Worm (Caenorhabditis elegans) whole organism, L4 larva: Measurements from ENCODE around the gene nas-9.

ENCODE experiments used
- ama-1 ChIP-seq: fragments of 150-350 bp; optimal IDR thresholded peaks from 2 replicates; lab custom pipeline; 2014; ENCODE audit warnings: inconsistent platforms, mixed read lengths
- ces-1 ChIP-seq: fragments of 150-350 bp; sonication (generic microtip); optimal IDR thresholded peaks from 4 replicates; lab custom pipeline; 2014; ENCODE audit warnings: missing biosample characterization, missing genetic modification reagents, missing genetic modification characterization
- egl-27 ChIP-seq: sonication (generic microtip); optimal IDR thresholded peaks from 3 replicates; lab custom pipeline; 2017; ENCODE audit warnings: missing biosample characterization, missing genetic modification reagents, missing genetic modification characterization
- hlh-30 ChIP-seq: sonication (generic microtip); optimal IDR thresholded peaks from 2 replicates; lab custom pipeline; 2017; ENCODE audit warnings: antibody characterized with exemption, mild to moderate bottlenecking, missing genetic modification characterization, missing compliant biosample characterization; ENCODE audit not compliant: insufficient read depth
- jun-1 ChIP-seq: fragments of 150-350 bp; optimal IDR thresholded peaks from 2 replicates; lab custom pipeline; 2014; ENCODE audit warnings: missing biosample characterization, missing genetic modification reagents, missing genetic modification characterization
- lin-39 ChIP-seq: fragments of 150-350 bp; optimal IDR thresholded peaks from 2 replicates; lab custom pipeline; 2014; ENCODE audit warnings: missing biosample characterization, missing genetic modification reagents, missing genetic modification characterization
- mxl-2 ChIP-seq: fragments of 200-800 bp; sonication (Bioruptor generic); conservative IDR thresholded peaks from 2 replicates; pipeline ENCODE4 v1.3.6; 2022; ENCODE audit warnings: missing genetic modification reagents, missing genetic modification characterization, missing compliant biosample characterization
- mxl-3 ChIP-seq: fragments of 200-800 bp; sonication (Bioruptor generic); optimal IDR thresholded peaks from 2 replicates; lab custom pipeline; 2018; ENCODE audit warnings: mild to moderate bottlenecking, missing genetic modification characterization, missing compliant biosample characterization
- nhr-10 ChIP-seq: fragments of 150-350 bp; optimal IDR thresholded peaks from 2 replicates; lab custom pipeline; 2014; ENCODE audit warnings: missing biosample characterization, missing genetic modification characterization
- nhr-25 ChIP-seq: sonication (generic microtip); optimal IDR thresholded peaks from 2 replicates; lab custom pipeline; 2017; ENCODE audit warnings: missing genetic modification characterization, mild to moderate bottlenecking, missing compliant biosample characterization, antibody characterized with exemption, moderate library complexity, borderline replicate concordance; ENCODE audit not compliant: insufficient read depth
- pqm-1 ChIP-seq: sonication (generic microtip); optimal IDR thresholded peaks from 2 replicates; lab custom pipeline; 2017; ENCODE audit warnings: missing biosample characterization, missing genetic modification characterization

- TF ChIP-seq lin-39 (tag; lab: Kevin White, UChicago) (no peak), nhr-25 (tag; lab: Kevin White, UChicago) (no peak), egl-27 (tag; lab: Kevin White, UChicago) (no peak), hlh-30 (no peak), nhr-10 (tag; lab: Kevin White, UChicago) (no peak), mxl-3 (GFP tag; lab: Kevin White, UChicago) (no peak), jun-1 (tag; lab: Kevin White, UChicago) (no peak), pqm-1 (tag; lab: Kevin White, UChicago) (no peak), mxl-2 (no peak), ces-1 (no peak), ama-1 (no peak)
Measured at ce11 chrV:4870627-4871026, 30.8 kb upstream of the nas-9 start.
